Worm (Caenorhabditis elegans) whole organism, mixed stage, embryonic: ENCODE results near the gene Y37E11AM.3.
A peak's percentile ranks its signal among the peaks of the same experiment; 100 is the strongest.

ENCODE experiments used
- ceh-43 ChIP-seq: fragments of 200-800 bp; sonication (Bioruptor generic); optimal IDR thresholded peaks from 2 replicates; lab custom pipeline; 2018; ENCODE audit warnings: mild to moderate bottlenecking, missing genetic modification characterization, moderate library complexity, missing compliant biosample characterization
- drap-1 ChIP-seq: fragments of 200-800 bp; sonication (Bioruptor generic); optimal IDR thresholded peaks from 3 replicates; lab custom pipeline; 2018; ENCODE audit warnings: mild to moderate bottlenecking, missing genetic modification characterization, missing compliant biosample characterization
- elt-3 ChIP-seq: fragments of 150-350 bp; optimal IDR thresholded peaks from 2 replicates; lab custom pipeline; 2014; ENCODE audit warnings: missing biosample characterization, missing genetic modification characterization
- lsy-2 ChIP-seq: fragments of 150-350 bp; optimal IDR thresholded peaks from 2 replicates; lab custom pipeline; 2014; ENCODE audit warnings: missing biosample characterization, missing genetic modification characterization
- mab-5 ChIP-seq: fragments of 150-350 bp; optimal IDR thresholded peaks from 2 replicates; lab custom pipeline; 2014; ENCODE audit warnings: missing biosample characterization, missing genetic modification characterization
- nhr-12 ChIP-seq: fragments of 150-350 bp; optimal IDR thresholded peaks from 2 replicates; lab custom pipeline; 2014; ENCODE audit warnings: missing biosample characterization, missing genetic modification characterization
- snpc-4 ChIP-seq: fragments of 150-350 bp; optimal IDR thresholded peaks from 2 replicates; lab custom pipeline; 2014; ENCODE audit warnings: missing biosample characterization, missing genetic modification characterization
- unc-39 ChIP-seq: fragments of 150-350 bp; optimal IDR thresholded peaks from 2 replicates; lab custom pipeline; 2014; ENCODE audit warnings: missing biosample characterization, missing genetic modification characterization
- unc-62 ChIP-seq: fragments of 150-350 bp; optimal IDR thresholded peaks from 2 replicates; lab custom pipeline; 2014; ENCODE audit warnings: missing biosample characterization, missing genetic modification reagents, missing genetic modification characterization
- zip-8 ChIP-seq: fragments of 150-350 bp; optimal IDR thresholded peaks from 2 replicates; lab custom pipeline; 2014; ENCODE audit warnings: missing biosample characterization, missing genetic modification characterization

DNA sequence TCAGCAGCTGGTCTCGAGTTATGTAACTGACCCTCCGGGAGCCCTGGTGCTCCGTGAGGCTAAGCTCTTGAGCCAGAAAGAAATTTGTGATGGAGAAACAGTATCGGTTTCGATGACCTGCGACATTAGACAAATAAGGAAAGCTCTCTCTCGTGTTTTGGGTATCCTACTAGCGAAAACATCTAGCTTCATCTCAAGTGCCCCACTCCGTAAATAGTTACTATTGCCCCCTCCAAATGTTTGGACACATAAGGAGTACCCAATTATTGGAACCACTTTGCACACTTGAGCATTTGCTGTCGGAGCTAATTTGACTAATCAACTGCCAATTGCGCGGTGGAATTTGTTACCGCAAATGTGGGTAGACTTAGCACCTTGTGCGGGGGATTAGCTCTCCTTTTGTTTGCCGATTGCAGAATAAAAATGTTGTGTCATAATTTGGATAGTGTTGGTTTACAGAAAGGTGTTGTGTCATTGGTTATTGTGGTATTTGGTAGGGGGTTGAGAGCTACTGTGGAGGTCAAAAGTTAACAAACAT is 45.1 kb upstream of the Y37E11AM.3 start:
- TF ChIP-seq snpc-4 (tag; lab: Kevin White, UChicago) (no peak), elt-3 (no peak), mab-5 (tag; lab: Kevin White, UChicago) (no peak), lsy-2 (no peak), drap-1 (GFP tag; lab: Kevin White, UChicago) (no peak), ceh-43 (GFP tag; lab: Kevin White, UChicago) (no peak), nhr-12 (tag; lab: Kevin White, UChicago) (no peak), unc-39 (tag; lab: Kevin White, UChicago) (no peak), unc-62 (GFP tag; lab: Kevin White, UChicago) (no peak), zip-8 (tag; lab: Kevin White, UChicago) (peak; percentile 42)
